Fruit fly (Drosophila melanogaster) whole organism, embryonic: Measurements from ENCODE around the gene Rchy1.

Source experiments
- Abd-B ChIP-seq: fragments of 200-800 bp; sonication (Bioruptor generic); optimal IDR thresholded peaks from 2 replicates; lab custom pipeline; 2018; ENCODE audit warnings: missing biosample characterization, mild to moderate bottlenecking, missing genetic modification characterization, moderate library complexity
- Asciz ChIP-seq: fragments of 200-800 bp; sonication (Bioruptor generic); optimal IDR thresholded peaks from 2 replicates; lab custom pipeline; 2017; ENCODE audit warnings: missing biosample characterization, mild to moderate bottlenecking, missing genetic modification characterization, missing genetic modification reagents
- Atf-2 ChIP-seq: fragments of 200-800 bp; sonication (Bioruptor generic); optimal IDR thresholded peaks from 2 replicates; lab custom pipeline; 2016; ENCODE audit warnings: missing biosample characterization, missing genetic modification characterization
- Atf3 ChIP-seq: fragments of 200-800 bp; sonication (Bioruptor generic); optimal IDR thresholded peaks from 3 replicates; lab custom pipeline; 2016; ENCODE audit warnings: missing biosample characterization, missing genetic modification characterization
- Atf6 ChIP-seq: fragments of 200-800 bp; sonication (Bioruptor generic); IDR thresholded peaks from 2 replicates; pipeline ENCODE4 v1.3.6; 2022; ENCODE audit warnings: missing biosample characterization, missing genetic modification characterization
- B-H2 ChIP-seq: fragments of 200-800 bp; sonication (Bioruptor generic); optimal IDR thresholded peaks from 2 replicates; lab custom pipeline; 2018; ENCODE audit warnings: missing biosample characterization, mild to moderate bottlenecking, missing genetic modification characterization
- C15 ChIP-seq: fragments of 200-800 bp; sonication (Bioruptor generic); IDR thresholded peaks from 3 replicates; pipeline ENCODE4 v1.3.6; 2022; ENCODE audit warnings: missing biosample characterization, missing genetic modification characterization
- CG10147 ChIP-seq: fragments of 200-800 bp; sonication (Bioruptor generic); optimal IDR thresholded peaks from 2 replicates; lab custom pipeline; 2019; ENCODE audit warnings: missing biosample characterization, mild to moderate bottlenecking, missing genetic modification characterization, moderate library complexity
- CG10431 ChIP-seq: fragments of 200-800 bp; sonication (Bioruptor generic); optimal IDR thresholded peaks from 3 replicates; lab custom pipeline; 2018; ENCODE audit warnings: missing biosample characterization, mild to moderate bottlenecking, missing genetic modification characterization
- CG10543 ChIP-seq: fragments of 200-800 bp; sonication (Bioruptor generic); optimal IDR thresholded peaks from 3 replicates; lab custom pipeline; 2017; ENCODE audit warnings: missing biosample characterization, mild to moderate bottlenecking, missing genetic modification characterization, moderate library complexity
- CG11504 ChIP-seq: fragments of 200-800 bp; sonication (Bioruptor generic); optimal IDR thresholded peaks from 3 replicates; lab custom pipeline; 2019; ENCODE audit warnings: missing biosample characterization, mild to moderate bottlenecking, missing genetic modification characterization, moderate library complexity
- CG13894 ChIP-seq: fragments of 200-800 bp; sonication (Bioruptor generic); optimal IDR thresholded peaks from 3 replicates; lab custom pipeline; 2018; ENCODE audit warnings: missing biosample characterization, mild to moderate bottlenecking, missing genetic modification characterization, moderate library complexity
- CG14014 ChIP-seq: fragments of 200-800 bp; sonication (Bioruptor generic); IDR thresholded peaks from 2 replicates; pipeline ENCODE4 v1.3.6; 2022; ENCODE audit warnings: missing biosample characterization, missing genetic modification characterization
- CG15696 ChIP-seq: fragments of 200-800 bp; sonication (Bioruptor generic); optimal IDR thresholded peaks from 2 replicates; lab custom pipeline; 2019; ENCODE audit warnings: missing biosample characterization, mild to moderate bottlenecking, missing genetic modification characterization, moderate library complexity
- CG17912 ChIP-seq: fragments of 200-800 bp; sonication (Bioruptor generic); optimal IDR thresholded peaks from 2 replicates; lab custom pipeline; 2018; ENCODE audit warnings: missing biosample characterization, mild to moderate bottlenecking, missing genetic modification characterization
- CG30431 ChIP-seq: fragments of 200-800 bp; sonication (Bioruptor generic); optimal IDR thresholded peaks from 2 replicates; lab custom pipeline; 2017; ENCODE audit warnings: missing biosample characterization, missing genetic modification characterization
- CG32532 ChIP-seq: fragments of 200-800 bp; sonication (Bioruptor generic); IDR thresholded peaks from 2 replicates; pipeline ENCODE4 v1.3.6; 2022; ENCODE audit warnings: missing biosample characterization, missing genetic modification characterization
- CG4404 ChIP-seq: fragments of 200-800 bp; sonication (Bioruptor generic); IDR thresholded peaks from 2 replicates; pipeline ENCODE4 v1.3.6; 2022; ENCODE audit warnings: missing biosample characterization, missing genetic modification characterization
- CG4707 ChIP-seq: fragments of 200-800 bp; sonication (Bioruptor generic); optimal IDR thresholded peaks from 2 replicates; lab custom pipeline; 2018; ENCODE audit warnings: missing biosample characterization, mild to moderate bottlenecking, missing genetic modification characterization, moderate library complexity
- CG8281 ChIP-seq: fragments of 200-800 bp; sonication (Bioruptor generic); optimal IDR thresholded peaks from 2 replicates; lab custom pipeline; 2018; ENCODE audit warnings: missing biosample characterization, mild to moderate bottlenecking, missing genetic modification characterization, moderate library complexity
- CG8388 ChIP-seq: fragments of 200-800 bp; sonication (Bioruptor generic); optimal IDR thresholded peaks from 2 replicates; lab custom pipeline; 2019; ENCODE audit warnings: missing biosample characterization, mild to moderate bottlenecking, missing genetic modification characterization, moderate library complexity
- CG9727 ChIP-seq: fragments of 200-800 bp; sonication (Bioruptor generic); optimal IDR thresholded peaks from 3 replicates; lab custom pipeline; 2017; ENCODE audit warnings: missing biosample characterization, mild to moderate bottlenecking, missing genetic modification characterization
- CG9876 ChIP-seq: fragments of 200-800 bp; sonication (Bioruptor generic); optimal IDR thresholded peaks from 2 replicates; lab custom pipeline; 2016; ENCODE audit warnings: missing biosample characterization, missing genetic modification characterization
- HLH54F ChIP-seq: fragments of 200-800 bp; sonication (Bioruptor generic); optimal IDR thresholded peaks from 3 replicates; lab custom pipeline; 2016; ENCODE audit warnings: missing biosample characterization, missing genetic modification characterization
- Hr51 ChIP-seq, 2 experiments: fragments of 200-800 bp; sonication (Bioruptor generic); optimal IDR thresholded peaks; 2 replicates in 1 of 2; 3 replicates in 1 of 2; lab custom pipeline; 2016 to 2018; ENCODE audit warnings: missing biosample characterization in 2 of 2, missing genetic modification characterization in 2 of 2, mild to moderate bottlenecking in 1 of 2, moderate library complexity in 1 of 2
- Sox102F ChIP-seq: fragments of 200-800 bp; sonication (Bioruptor generic); optimal IDR thresholded peaks from 2 replicates; lab custom pipeline; 2018; ENCODE audit warnings: missing biosample characterization, mild to moderate bottlenecking, missing genetic modification characterization, moderate library complexity
- Usf ChIP-seq: fragments of 200-800 bp; sonication (Bioruptor generic); optimal IDR thresholded peaks from 2 replicates; lab custom pipeline; 2017; ENCODE audit warnings: missing genotype, missing biosample characterization, missing genetic modification characterization
- amos ChIP-seq: fragments of 200-800 bp; sonication (Bioruptor generic); IDR thresholded peaks from 2 replicates; pipeline ENCODE4 v1.3.6; 2022; ENCODE audit warnings: missing biosample characterization, missing genetic modification characterization; ENCODE audit not compliant: partially characterized antibody
- bowl ChIP-seq: fragments of 200-800 bp; sonication (Bioruptor generic); IDR thresholded peaks from 2 replicates; pipeline ENCODE4 v1.3.6; 2022; ENCODE audit warnings: missing biosample characterization, missing genetic modification characterization
- da ChIP-seq: fragments of 200-800 bp; sonication (Bioruptor generic); optimal IDR thresholded peaks from 2 replicates; lab custom pipeline; 2016; ENCODE audit warnings: missing biosample characterization, missing genetic modification characterization
- dysf ChIP-seq: fragments of 200-800 bp; sonication (Bioruptor generic); IDR thresholded peaks from 3 replicates; pipeline ENCODE4 v1.3.6; 2022; ENCODE audit warnings: missing biosample characterization, missing genetic modification characterization
- ems ChIP-seq: fragments of 200-800 bp; sonication (Bioruptor generic); optimal IDR thresholded peaks from 3 replicates; lab custom pipeline; 2016; ENCODE audit warnings: missing biosample characterization, missing genetic modification characterization
- eve ChIP-seq, 2 experiments: fragments of >200 bp; optimal IDR thresholded peaks; 2 replicates each; lab custom pipeline; 2017; ENCODE audit warnings: missing biosample characterization in 2 of 2, missing genetic modification characterization in 2 of 2
- fd64A ChIP-seq: fragments of 200-800 bp; sonication (Bioruptor generic); optimal IDR thresholded peaks from 3 replicates; lab custom pipeline; 2018; ENCODE audit warnings: missing biosample characterization, mild to moderate bottlenecking, missing genetic modification characterization
- gcm ChIP-seq: fragments of 200-800 bp; sonication (Bioruptor generic); optimal IDR thresholded peaks from 2 replicates; lab custom pipeline; 2019; ENCODE audit warnings: missing biosample characterization, mild to moderate bottlenecking, missing genetic modification characterization, moderate library complexity
- kni ChIP-seq: fragments of 200-800 bp; sonication (Bioruptor generic); optimal IDR thresholded peaks from 3 replicates; lab custom pipeline; 2017; ENCODE audit warnings: mild to moderate bottlenecking, missing biosample characterization, missing genetic modification reagents, missing genetic modification characterization
- lola ChIP-seq, 3 experiments: fragments of >200 bp in 2 of 3; fragments of 200-800 bp in 1 of 3; sonication (Bioruptor generic) in 1 of 3; optimal IDR thresholded peaks; 2 replicates each; lab custom pipeline; 2017 to 2019; ENCODE audit warnings: missing biosample characterization in 3 of 3, missing genetic modification characterization in 3 of 3, mild to moderate bottlenecking in 1 of 3, moderate library complexity in 1 of 3
- mirr ChIP-seq: fragments of 200-800 bp; sonication (Bioruptor generic); optimal IDR thresholded peaks from 3 replicates; lab custom pipeline; 2018; ENCODE audit warnings: missing biosample characterization, mild to moderate bottlenecking, missing genetic modification characterization
- onecut ChIP-seq: fragments of 200-800 bp; sonication (Bioruptor generic); IDR thresholded peaks from 2 replicates; pipeline ENCODE4 v1.3.6; 2022; ENCODE audit warnings: missing biosample characterization, missing genetic modification characterization
- org-1 ChIP-seq: fragments of 200-800 bp; sonication (Bioruptor generic); optimal IDR thresholded peaks from 2 replicates; lab custom pipeline; 2017; ENCODE audit warnings: missing biosample characterization, missing genetic modification characterization
- otp ChIP-seq: fragments of 200-800 bp; sonication (Bioruptor generic); IDR thresholded peaks from 3 replicates; pipeline ENCODE4, ENCODE4 v1.3.6; 2022; ENCODE audit warnings: missing biosample characterization, missing genetic modification characterization
- peb ChIP-seq: fragments of 200-800 bp; sonication (Bioruptor generic); IDR thresholded peaks from 2 replicates; pipeline ENCODE4 v1.3.6; 2022; ENCODE audit warnings: missing biosample characterization, missing genetic modification characterization
- pnt ChIP-seq: fragments of 200-800 bp; sonication (Bioruptor generic); optimal IDR thresholded peaks from 3 replicates; lab custom pipeline; 2016; ENCODE audit warnings: missing biosample characterization, missing genetic modification characterization
- prd ChIP-seq, 3 experiments: fragments of >200 bp in 2 of 3; fragments of 200-800 bp in 1 of 3; sonication (Bioruptor generic) in 1 of 3; optimal IDR thresholded peaks in 2 of 3; IDR thresholded peaks in 1 of 3; 2 replicates in 2 of 3; 3 replicates in 1 of 3; pipeline versions ENCODE4 v1.3.6 to Lab custom; 2017 to 2022; ENCODE audit warnings: missing biosample characterization in 1 of 3, missing genetic modification characterization in 1 of 3
- salm ChIP-seq: fragments of 200-800 bp; sonication (Bioruptor generic); optimal IDR thresholded peaks from 2 replicates; lab custom pipeline; 2018; ENCODE audit warnings: missing biosample characterization, mild to moderate bottlenecking, missing genetic modification characterization
- seq ChIP-seq: fragments of 200-800 bp; sonication (Bioruptor generic); IDR thresholded peaks from 2 replicates; pipeline ENCODE4 v1.3.6; 2022; ENCODE audit warnings: missing biosample characterization, missing genetic modification characterization
- slp2 ChIP-seq: fragments of 200-800 bp; sonication (Bioruptor generic); optimal IDR thresholded peaks from 2 replicates; lab custom pipeline; 2016; ENCODE audit warnings: missing biosample characterization, missing genetic modification characterization
- sna ChIP-seq: fragments of 200-800 bp; sonication (Bioruptor generic); IDR thresholded peaks from 2 replicates; pipeline ENCODE4 v1.3.6; 2022; ENCODE audit warnings: missing biosample characterization, missing genetic modification characterization; ENCODE audit not compliant: partially characterized antibody
- tgo ChIP-seq: fragments of 200-800 bp; sonication (Bioruptor generic); IDR thresholded peaks from 3 replicates; pipeline ENCODE4 v1.3.6; 2022; ENCODE audit warnings: missing biosample characterization, missing genetic modification characterization
- trem ChIP-seq: fragments of 200-800 bp; optimal IDR thresholded peaks from 3 replicates; lab custom pipeline; 2019; ENCODE audit warnings: missing biosample characterization, mild to moderate bottlenecking, missing genetic modification characterization, moderate library complexity

Rchy1 gene

dm6 chr2L:6508666-6509065, 43.2 kb upstream of the Rchy1 start (continued):
- TF ChIP-seq B-H2 (GFP tag; lab: Kevin White, UChicago) = no peak
- no peak for TF ChIP-seq CG30431 (GFP tag; lab: Kevin White, UChicago)
- no peak for TF ChIP-seq Asciz
- no peak for TF ChIP-seq HLH54F (GFP tag; lab: Kevin White, UChicago)
- no peak for TF ChIP-seq org-1 (GFP tag; lab: Kevin White, UChicago)
- TF ChIP-seq pnt = no peak
- peak; percentile 57 for TF ChIP-seq Sox102F (GFP tag; lab: Kevin White, UChicago)
- no peak for TF ChIP-seq sna (GFP tag; lab: Robert Waterston, UW)
- TF ChIP-seq Abd-B (GFP tag; lab: Kevin White, UChicago) = no peak
- TF ChIP-seq mirr = no peak
- no peak for TF ChIP-seq Atf-2 (GFP tag; lab: Kevin White, UChicago)
- no peak for TF ChIP-seq CG10147 (GFP tag; lab: Kevin White, UChicago)
- no peak for TF ChIP-seq CG10431 (GFP tag; lab: Kevin White, UChicago)
- TF ChIP-seq da (GFP tag; lab: Kevin White, UChicago) = no peak
- no peak for TF ChIP-seq fd64A
- no peak for TF ChIP-seq Atf6 (GFP tag; lab: Robert Waterston, UW)
- TF ChIP-seq otp (GFP tag; lab: Robert Waterston, UW) = no peak
- 0 out of 3 replicates have a peak, but pooled peaks have one; percentile 37 for TF ChIP-seq dysf (GFP tag; lab: Robert Waterston, UW)
- TF ChIP-seq CG15696 = peak; percentile 19
- TF ChIP-seq prd (optimal IDR thresholded peaks at IDR 0.05; lab: Kevin White, UChicago) = no peak
- peak; percentile 69; the same call in 2 of the 3 replicates for TF ChIP-seq prd (GFP tag; IDR thresholded peaks at IDR 0.05; lab: Robert Waterston, UW)
- TF ChIP-seq kni (GFP tag; lab: Kevin White, UChicago) = no peak
- no peak for TF ChIP-seq C15 (GFP tag; lab: Robert Waterston, UW)
- TF ChIP-seq CG10543 (GFP tag; lab: Kevin White, UChicago) = no peak
- TF ChIP-seq gcm (GFP tag; lab: Kevin White, UChicago) = peak; percentile 12
- no peak for TF ChIP-seq seq (GFP tag; lab: Robert Waterston, UW)
- no peak for TF ChIP-seq amos
- peak in 1 of 2 experiments; percentile 40 for TF ChIP-seq Hr51 (GFP tag; optimal IDR thresholded peaks at IDR 0.05; lab: Kevin White, UChicago)
- TF ChIP-seq CG32532 (GFP tag; lab: Robert Waterston, UW) = no peak
- peak in 1 of 2 experiments; percentile 51 for TF ChIP-seq eve (GFP tag; optimal IDR thresholded peaks at IDR 0.05; lab: Kevin White, UChicago)
- no peak for TF ChIP-seq peb (GFP tag; lab: Robert Waterston, UW)
- TF ChIP-seq onecut = no peak
- no peak for TF ChIP-seq Atf3 (GFP tag; lab: Kevin White, UChicago)
- no peak for TF ChIP-seq CG14014 (GFP tag; lab: Robert Waterston, UW)
- TF ChIP-seq slp2 (GFP tag; lab: Kevin White, UChicago) = no peak
- peak; percentile 10 for TF ChIP-seq CG9727
- TF ChIP-seq lola (GFP tag; optimal IDR thresholded peaks at IDR 0.05; lab: Kevin White, UChicago) = peak in 1 of 3 experiments; percentile 30
- no peak for TF ChIP-seq tgo (GFP tag; lab: Robert Waterston, UW)
- peak; percentile 13 for TF ChIP-seq CG8388
- TF ChIP-seq trem = no peak
- TF ChIP-seq CG9876 (GFP tag; lab: Kevin White, UChicago) = no peak
- no peak for TF ChIP-seq salm (tag; lab: Kevin White, UChicago)
- TF ChIP-seq CG13894 (tag; lab: Kevin White, UChicago) = no peak
- no peak for TF ChIP-seq CG17912
- TF ChIP-seq Usf (GFP tag; lab: Kevin White, UChicago) = no peak
- TF ChIP-seq CG4707 (GFP tag; lab: Kevin White, UChicago) = no peak
- no peak for TF ChIP-seq CG8281 (tag; lab: Kevin White, UChicago)
- no peak for TF ChIP-seq ems (GFP tag; lab: Kevin White, UChicago)
- no peak for TF ChIP-seq bowl
- TF ChIP-seq CG11504 (tag; lab: Kevin White, UChicago) = peak; percentile 62
- TF ChIP-seq CG4404 = 0 out of 2 replicates have a peak, but pooled peaks have one; percentile 34
